Worm (Caenorhabditis elegans): Measurements from ENCODE around the gene K07D4.2.

The K07D4.2 gene

ce11 chrII:4082754-4083153 is 37.5 kb upstream of the K07D4.2 start, which contains the start of gene R11F4.2:
R11F4.2 (plus strand) TSS chrII:4083054.
- TF ChIP-seq M03D4.4 (tag; optimal IDR thresholded peaks at IDR 0.05) (no peak), ceh-39 (tag; optimal IDR thresholded peaks at IDR 0.05) (no peak), sptf-1 (tag; optimal IDR thresholded peaks at IDR 0.05) (no peak), zip-8 (tag; optimal IDR thresholded peaks at IDR 0.05) (no peak), unc-62 (GFP tag; optimal IDR thresholded peaks at IDR 0.05) (no peak), nhr-76 (tag; optimal IDR thresholded peaks at IDR 0.05) (no peak), ces-1 (GFP tag; optimal IDR thresholded peaks at IDR 0.05) (no peak), snpc-4 (tag; optimal IDR thresholded peaks at IDR 0.05) (no peak), elt-3 (tag; optimal IDR thresholded peaks at IDR 0.05) (no peak), hlh-1 (tag; optimal IDR thresholded peaks at IDR 0.05) (no peak)

- TF ChIP-seq unc-120 (tag; optimal IDR thresholded peaks at IDR 0.05; ENCODE audit: poor library complexity, severe bottlenecking), result no peak
- no peak for TF ChIP-seq ztf-11 (tag; optimal IDR thresholded peaks at IDR 0.05)
- no peak for TF ChIP-seq snpc-4 (tag; optimal IDR thresholded peaks at IDR 0.05)
- peak; percentile 19 for TF ChIP-seq ham-2 (GFP tag; optimal IDR thresholded peaks at IDR 0.05)
- no peak for TF ChIP-seq ceh-43 (GFP tag; optimal IDR thresholded peaks at IDR 0.05)
These were observed 36.6 kb upstream of the K07D4.2 start for ce11 chrII:4081891-4082290.

- TF ChIP-seq mab-5 (tag; optimal IDR thresholded peaks at IDR 0.05) (no peak), nhr-12 (tag; optimal IDR thresholded peaks at IDR 0.05) (no peak), nhr-28 (tag; optimal IDR thresholded peaks at IDR 0.05) (no peak), mep-1 (tag; optimal IDR thresholded peaks at IDR 0.05) (no peak), ceh-39 (tag; optimal IDR thresholded peaks at IDR 0.05) (no peak), nhr-2 (tag; optimal IDR thresholded peaks at IDR 0.05) (no peak), unc-120 (tag; optimal IDR thresholded peaks at IDR 0.05; ENCODE audit: poor library complexity, severe bottlenecking) (no peak)
These were observed 35.8 kb upstream of the K07D4.2 start for ce11 chrII:4081141-4081540.

ce11 chrII:4074710-4075109 is 29.4 kb upstream of the K07D4.2 start:
- TF ChIP-seq elt-3 (tag; optimal IDR thresholded peaks at IDR 0.05) (no peak), ceh-83 (GFP tag; optimal IDR thresholded peaks at IDR 0.05) (no peak)

- TF ChIP-seq snpc-4 (tag; optimal IDR thresholded peaks at IDR 0.05) (no peak), nhr-2 (tag; optimal IDR thresholded peaks at IDR 0.05) (no peak), nhr-76 (tag; optimal IDR thresholded peaks at IDR 0.05) (no peak), pha-4 (tag; optimal IDR thresholded peaks at IDR 0.05) (no peak), nhr-12 (tag; optimal IDR thresholded peaks at IDR 0.05) (no peak), blmp-1 (tag; optimal IDR thresholded peaks at IDR 0.05) (no peak), ztf-11 (tag; optimal IDR thresholded peaks at IDR 0.05) (no peak), ceh-39 (tag; optimal IDR thresholded peaks at IDR 0.05) (no peak), lin-13 (tag; optimal IDR thresholded peaks at IDR 0.05) (no peak), sem-2 (GFP tag; optimal IDR thresholded peaks at IDR 0.05) (no peak), flh-1 (GFP tag; optimal IDR thresholded peaks at IDR 0.05) (no peak), nhr-237 (tag; optimal IDR thresholded peaks at IDR 0.05) (no peak), mls-2 (tag; optimal IDR thresholded peaks at IDR 0.05) (no peak), unc-120 (tag; optimal IDR thresholded peaks at IDR 0.05; ENCODE audit: poor library complexity, severe bottlenecking) (no peak), lin-32 (GFP tag; optimal IDR thresholded peaks at IDR 0.05) (no peak), tbx-8 (GFP tag; optimal IDR thresholded peaks at IDR 0.05) (no peak), zip-8 (tag; optimal IDR thresholded peaks at IDR 0.05) (no peak), ces-1 (GFP tag; optimal IDR thresholded peaks at IDR 0.05) (no peak)
These were observed 25.8 kb upstream of the K07D4.2 start for ce11 chrII:4071075-4071474.

- TF ChIP-seq mep-1 (tag; optimal IDR thresholded peaks at IDR 0.05) (no peak), mab-5 (tag; optimal IDR thresholded peaks at IDR 0.05) (no peak), nhr-76 (tag; optimal IDR thresholded peaks at IDR 0.05) (no peak), hlh-1 (tag; optimal IDR thresholded peaks at IDR 0.05) (no peak), blmp-1 (tag; optimal IDR thresholded peaks at IDR 0.05) (no peak), lin-32 (GFP tag; optimal IDR thresholded peaks at IDR 0.05) (no peak), elt-1 (tag; optimal IDR thresholded peaks at IDR 0.05; ENCODE audit: borderline replicate concordance, insufficient read depth) (no peak), sptf-1 (tag; optimal IDR thresholded peaks at IDR 0.05) (no peak), nhr-28 (tag; optimal IDR thresholded peaks at IDR 0.05) (no peak), snpc-4 (tag; optimal IDR thresholded peaks at IDR 0.05) (no peak)
These were observed 22.8 kb upstream of the K07D4.2 start for ce11 chrII:4068141-4068540.
